Worm (Caenorhabditis elegans): Measurements from ENCODE around the gene Y61A9LA.1.

DNA sequence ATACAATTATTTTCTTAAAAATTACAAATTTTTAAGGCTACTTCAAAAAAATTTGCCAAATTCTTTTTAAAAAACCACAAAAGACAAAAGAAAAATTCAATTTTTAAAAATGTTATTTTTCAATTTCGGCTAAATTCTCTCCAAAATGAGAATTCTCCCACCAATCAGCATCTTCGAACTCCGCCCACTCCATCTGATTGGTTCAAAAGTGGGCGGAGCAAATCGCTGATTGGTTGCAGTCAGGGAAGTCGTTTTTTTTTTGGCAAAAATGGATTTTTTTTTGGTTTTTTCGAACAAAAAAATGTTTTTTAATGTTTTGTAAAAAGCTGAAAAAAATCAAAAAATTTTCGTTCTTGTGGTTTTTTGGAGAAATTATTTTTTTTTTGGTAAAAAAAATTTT lies 45.3 kb upstream of the Y61A9LA.1 start:
- no peak for TF ChIP-seq W03F9.2 (tag; optimal IDR thresholded peaks at IDR 0.05)
- TF ChIP-seq him-1 (tag; optimal IDR thresholded peaks at IDR 0.05), result no peak

All from whole organism, L4/young adult.